Worm (Caenorhabditis elegans): Measurements from ENCODE around the gene ldh-1.

ldh-1 gene

DNA sequence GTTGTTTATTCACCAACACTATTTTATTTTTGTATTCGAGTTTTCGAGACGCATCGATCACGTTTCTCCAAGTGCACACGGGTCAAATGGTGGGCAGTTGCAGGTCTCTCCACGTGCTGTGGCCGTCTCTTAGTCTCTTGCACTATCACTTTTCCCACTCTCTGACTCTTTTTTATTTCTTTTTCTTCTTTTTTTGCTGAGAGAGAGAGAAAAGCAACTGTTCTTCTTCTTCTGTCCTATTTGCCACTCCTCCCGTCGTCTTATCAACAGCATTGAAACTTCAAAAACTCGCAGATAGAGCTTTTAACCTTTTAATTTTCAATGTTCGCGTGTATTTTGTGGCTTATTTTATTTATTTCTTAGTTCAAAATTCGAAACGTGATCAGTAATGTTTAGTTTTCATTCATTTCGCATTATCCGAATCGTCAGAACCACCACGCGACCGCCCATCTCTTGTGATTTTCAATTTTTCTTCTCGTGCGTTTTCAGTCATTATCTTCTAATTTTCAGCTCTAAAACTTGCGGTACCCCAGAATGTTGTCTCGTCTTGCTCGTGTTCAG, 4.6 kb downstream of the ldh-1 start, which contains the start of gene alh-8:
Gene alh-8, plus strand, starts transcription at position 511 of the 561 bp plus-strand sequence.
- no peak for TF ChIP-seq him-1 (tag; optimal IDR thresholded peaks at IDR 0.05)
- no peak for TF ChIP-seq W03F9.2 (tag; optimal IDR thresholded peaks at IDR 0.05)
- no peak for TF ChIP-seq dao-5 (tag; optimal IDR thresholded peaks at IDR 0.05)

DNA sequence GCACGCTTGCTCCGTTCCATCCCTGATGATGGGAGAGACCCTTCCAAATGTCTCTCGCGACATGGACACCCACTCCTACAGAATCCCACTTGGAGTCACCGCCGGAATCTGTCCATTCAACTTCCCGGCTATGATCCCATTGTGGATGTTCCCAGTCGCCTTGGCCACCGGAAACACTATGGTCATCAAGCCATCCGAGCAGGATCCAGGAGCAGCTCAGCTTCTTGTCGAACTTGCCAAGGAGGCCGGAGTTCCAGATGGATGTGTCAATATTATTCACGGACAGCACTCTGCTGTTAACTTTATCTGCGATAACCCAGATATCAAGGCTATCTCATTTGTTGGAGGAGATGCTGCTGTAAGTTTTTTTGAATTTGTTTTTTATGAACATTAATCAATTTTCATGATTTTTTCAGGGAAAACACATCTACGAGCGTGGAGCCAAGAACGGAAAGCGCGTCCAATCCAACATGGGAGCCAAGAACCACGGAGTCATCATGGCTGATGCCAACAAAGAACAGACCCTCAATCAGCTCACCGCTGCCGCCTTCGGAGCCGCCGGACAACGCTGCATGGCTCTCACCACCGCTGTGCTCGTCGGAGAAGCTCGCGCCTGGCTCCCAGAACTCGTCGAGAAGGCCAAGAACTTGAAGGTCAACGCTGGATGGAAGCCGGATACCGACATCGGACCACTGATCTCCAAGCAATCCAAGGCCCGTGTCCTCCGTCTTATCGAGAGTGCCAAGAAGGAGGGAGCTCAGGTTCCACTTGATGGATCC, 5.9 kb downstream of the ldh-1 start:
- TF ChIP-seq him-1 (tag; optimal IDR thresholded peaks at IDR 0.05) (no peak), W03F9.2 (tag; optimal IDR thresholded peaks at IDR 0.05) (no peak)

DNA sequence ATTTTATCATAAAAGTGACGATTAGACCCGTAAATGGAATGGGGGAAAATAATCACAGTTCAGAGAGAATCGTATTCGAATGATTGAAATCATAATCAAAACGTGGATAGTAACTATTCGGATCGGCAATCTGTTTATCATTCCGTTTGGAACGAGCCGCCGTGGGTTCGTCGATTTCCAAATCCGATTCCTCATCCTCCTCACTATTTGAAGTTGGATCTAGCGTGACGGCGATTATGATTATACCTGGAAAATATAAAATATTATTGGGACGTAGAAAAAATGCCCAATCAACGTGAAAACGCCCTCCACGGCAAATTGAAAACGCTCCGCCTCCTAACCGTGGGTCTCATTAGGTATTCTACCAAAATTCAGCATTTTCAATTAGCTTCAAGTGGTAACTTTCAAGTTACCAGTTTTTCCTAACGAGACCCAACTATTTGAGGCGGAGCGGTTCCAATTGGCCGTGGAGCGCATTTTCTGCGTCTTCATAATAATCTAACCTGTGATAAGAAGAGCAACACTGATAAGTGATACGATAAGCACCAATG, 7.2 kb downstream of the ldh-1 start:
- no peak for TF ChIP-seq W03F9.2 (tag; optimal IDR thresholded peaks at IDR 0.05)
- no peak for TF ChIP-seq dao-5 (tag; optimal IDR thresholded peaks at IDR 0.05)
- TF ChIP-seq him-1 (tag; optimal IDR thresholded peaks at IDR 0.05): no peak

DNA sequence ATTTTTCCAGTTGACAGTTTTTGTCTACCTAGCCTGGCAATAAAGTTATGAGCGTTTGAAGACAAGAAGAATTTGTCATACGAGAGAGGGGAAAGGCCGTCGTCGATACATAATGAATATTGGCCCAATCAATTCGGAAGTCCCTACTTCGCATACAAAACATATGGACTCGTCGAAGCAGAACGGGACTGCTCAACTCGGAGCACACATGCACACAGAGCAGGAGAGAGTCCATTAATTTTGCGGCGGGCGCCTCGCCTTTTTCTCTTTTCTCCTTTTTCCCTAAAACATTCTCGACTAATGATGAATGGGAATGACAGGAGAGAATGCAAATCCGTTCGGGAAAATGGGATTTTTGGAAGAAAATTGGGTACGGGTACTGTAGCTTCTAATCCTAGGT, 8.5 kb downstream of the ldh-1 start, which contains the start of gene F13D12.8:
Gene F13D12.8, minus strand, starts transcription at position 82 of the 400 bp plus-strand sequence.
- no peak for TF ChIP-seq W03F9.2 (tag; optimal IDR thresholded peaks at IDR 0.05)
- no peak for TF ChIP-seq him-1 (tag; optimal IDR thresholded peaks at IDR 0.05)
- TF ChIP-seq dao-5 (tag; optimal IDR thresholded peaks at IDR 0.05): no peak

DNA sequence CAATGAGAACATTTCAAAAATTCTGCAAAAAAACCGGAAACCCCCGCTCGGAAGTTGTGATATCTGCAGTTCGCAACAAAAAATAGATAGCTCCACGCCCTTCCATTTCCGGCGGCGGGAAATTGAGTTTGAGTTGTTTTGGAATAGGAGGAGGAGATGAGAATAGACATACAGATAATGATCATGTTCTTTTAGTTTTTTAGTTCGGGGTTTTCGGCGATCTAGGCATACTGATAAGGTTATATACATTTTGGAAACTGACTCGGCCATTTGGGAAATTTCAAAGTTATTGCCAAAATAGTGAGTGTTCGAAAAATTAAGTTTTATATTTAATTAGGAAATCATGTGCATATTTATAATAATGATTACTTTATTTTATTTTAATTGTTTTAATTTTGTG, 9.8 kb downstream of the ldh-1 start:
- TF ChIP-seq him-1 (tag; optimal IDR thresholded peaks at IDR 0.05): no peak
- no peak for TF ChIP-seq dao-5 (tag; optimal IDR thresholded peaks at IDR 0.05)
- TF ChIP-seq W03F9.2 (tag; optimal IDR thresholded peaks at IDR 0.05): no peak

DNA sequence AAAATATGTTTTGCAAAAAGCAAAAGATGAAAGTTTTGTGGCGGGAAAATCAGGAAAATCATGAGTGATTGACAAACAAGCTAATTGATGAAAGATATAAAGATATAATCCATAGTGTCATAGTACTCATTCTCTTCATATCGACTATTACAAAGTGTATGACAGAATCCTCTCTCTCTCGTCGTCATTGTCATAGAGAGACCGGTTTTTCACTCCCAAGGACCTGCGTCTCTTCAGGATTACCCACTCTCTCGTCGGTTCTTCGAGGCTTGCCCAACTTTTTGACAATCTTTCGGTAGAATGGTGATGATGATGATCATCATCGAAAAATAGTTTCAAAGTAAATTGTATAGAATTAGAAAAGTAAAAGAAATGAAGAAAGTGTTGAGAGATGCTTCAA, 13.3 kb downstream of the ldh-1 start:
- no peak for TF ChIP-seq dao-5 (tag; optimal IDR thresholded peaks at IDR 0.05)
- TF ChIP-seq him-1 (tag; optimal IDR thresholded peaks at IDR 0.05): no peak
- no peak for TF ChIP-seq W03F9.2 (tag; optimal IDR thresholded peaks at IDR 0.05)

DNA sequence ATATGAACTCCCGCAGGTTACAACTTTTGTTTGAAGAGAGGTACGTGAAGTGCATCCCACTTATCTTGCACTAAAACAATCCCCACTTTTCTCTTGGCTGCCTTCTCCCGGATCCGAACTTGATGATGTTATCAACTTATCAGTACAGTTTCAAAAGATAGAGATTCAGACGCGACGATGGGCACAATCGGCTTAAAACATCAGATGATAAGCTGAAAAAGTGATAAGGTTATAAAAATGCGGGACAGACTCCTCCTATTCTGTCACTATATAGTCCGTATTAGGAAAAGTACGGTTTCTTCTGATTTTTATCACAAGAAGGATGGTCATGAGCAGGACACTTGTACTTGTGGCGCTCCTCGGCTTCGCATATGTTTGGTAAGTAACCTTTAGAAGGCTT, 15.2 kb downstream of the ldh-1 start, which contains the start of gene ctsa-1.2:
Gene ctsa-1.2, plus strand, starts transcription at position 160 of the 400 bp plus-strand sequence.
- no peak for TF ChIP-seq W03F9.2 (tag; optimal IDR thresholded peaks at IDR 0.05)
- TF ChIP-seq him-1 (tag; optimal IDR thresholded peaks at IDR 0.05): no peak
- no peak for TF ChIP-seq dao-5 (tag; optimal IDR thresholded peaks at IDR 0.05)

DNA sequence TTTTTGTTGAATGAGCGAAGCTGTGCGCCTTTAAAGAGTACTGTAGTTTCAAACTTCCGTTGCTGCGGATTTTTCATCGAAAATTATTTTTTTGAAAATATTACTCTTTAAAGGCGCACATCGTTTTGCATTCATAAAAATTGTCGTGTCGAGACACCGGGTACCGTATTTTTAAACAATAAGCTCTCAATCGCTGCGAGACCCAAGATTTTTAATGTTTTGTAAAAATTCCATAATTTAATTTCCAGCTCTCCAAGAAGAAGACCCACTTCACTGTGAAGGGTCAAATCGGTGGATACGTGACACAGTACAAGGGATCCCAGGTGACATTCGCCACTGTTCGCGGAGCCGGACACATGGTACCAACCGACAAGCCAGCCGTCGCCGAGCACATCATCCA, 18.3 kb downstream of the ldh-1 start:
- TF ChIP-seq W03F9.2 (tag; optimal IDR thresholded peaks at IDR 0.05) (no peak), dao-5 (tag; optimal IDR thresholded peaks at IDR 0.05) (no peak), him-1 (tag; optimal IDR thresholded peaks at IDR 0.05) (no peak)

DNA sequence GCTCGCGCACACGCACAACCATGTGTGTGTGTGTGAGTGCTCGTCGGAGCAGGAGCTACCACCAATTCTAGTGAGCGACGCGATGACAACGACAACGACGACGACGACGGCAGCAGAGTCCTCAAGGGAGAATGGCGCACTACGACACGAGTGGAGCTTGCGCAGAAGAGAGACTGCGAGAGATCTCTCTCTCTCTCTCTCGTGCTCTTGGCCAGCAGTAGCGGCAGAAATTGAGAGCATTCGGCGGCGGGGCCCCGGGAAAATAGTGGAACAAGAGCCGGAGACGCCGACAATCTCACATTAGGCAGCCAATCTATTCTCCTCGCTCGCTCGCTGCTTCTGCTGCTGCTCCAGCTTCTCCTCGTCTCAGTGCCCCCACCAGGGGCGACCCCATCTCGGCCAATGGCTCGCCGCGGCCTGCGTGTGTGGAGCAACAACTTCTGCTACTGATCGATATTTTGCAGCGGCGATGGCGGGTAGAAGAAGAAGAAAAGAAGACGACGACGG, 22.8 kb downstream of the ldh-1 start:
- TF ChIP-seq W03F9.2 (tag; optimal IDR thresholded peaks at IDR 0.05) (no peak), dao-5 (tag; optimal IDR thresholded peaks at IDR 0.05) (no peak), him-1 (tag; optimal IDR thresholded peaks at IDR 0.05) (peak; percentile 91)

DNA sequence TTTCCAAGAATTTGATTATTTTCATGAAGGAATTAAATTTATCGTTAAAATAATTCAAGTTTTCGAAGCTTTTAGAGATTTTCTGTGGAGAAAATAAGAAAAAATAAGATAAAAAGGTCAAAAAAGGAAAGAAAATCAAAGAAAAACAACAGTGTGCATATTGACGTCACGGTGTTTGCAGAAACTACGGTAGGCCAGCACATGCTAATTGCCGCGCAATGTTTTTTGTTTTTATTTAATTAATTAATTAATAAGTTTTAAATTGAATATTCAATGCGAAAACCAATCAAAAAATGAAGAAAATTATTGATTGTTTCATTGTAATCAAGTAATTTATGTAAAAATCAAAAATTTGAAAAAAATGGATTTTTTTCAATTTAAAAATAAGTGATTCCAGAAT, 23.9 kb downstream of the ldh-1 start:
- TF ChIP-seq W03F9.2 (tag; optimal IDR thresholded peaks at IDR 0.05): no peak
- no peak for TF ChIP-seq him-1 (tag; optimal IDR thresholded peaks at IDR 0.05)
- no peak for TF ChIP-seq dao-5 (tag; optimal IDR thresholded peaks at IDR 0.05)

DNA sequence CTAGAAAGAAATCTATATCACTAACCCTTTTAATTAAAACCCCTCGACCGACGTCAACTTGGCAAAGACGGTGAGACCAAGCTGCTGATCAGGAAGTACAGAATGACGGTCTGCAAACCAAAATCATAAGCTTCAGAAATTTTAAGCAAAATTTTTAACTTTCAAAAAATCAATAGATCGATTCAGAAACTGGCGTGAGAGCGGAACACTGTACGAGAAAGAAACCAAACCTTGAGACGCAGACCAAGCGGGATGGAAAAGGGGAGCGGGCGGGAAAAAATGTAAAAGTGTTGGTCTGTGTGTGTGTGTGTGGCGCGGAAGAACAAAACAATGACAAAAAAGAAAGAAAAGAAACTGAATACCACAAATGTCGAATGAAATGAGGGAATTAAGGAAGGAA, 24.5 kb downstream of the ldh-1 start, which contains the start of the genes F44E5.17 and gpb-1:
Gene F44E5.17, minus strand, starts transcription at position 101 of the 400 bp plus-strand sequence.
Gene gpb-1, minus strand, starts transcription at position 118 of the 400 bp plus-strand sequence.
- no peak for TF ChIP-seq W03F9.2 (tag; optimal IDR thresholded peaks at IDR 0.05)
- TF ChIP-seq dao-5 (tag; optimal IDR thresholded peaks at IDR 0.05): no peak
- TF ChIP-seq him-1 (tag; optimal IDR thresholded peaks at IDR 0.05): no peak

DNA sequence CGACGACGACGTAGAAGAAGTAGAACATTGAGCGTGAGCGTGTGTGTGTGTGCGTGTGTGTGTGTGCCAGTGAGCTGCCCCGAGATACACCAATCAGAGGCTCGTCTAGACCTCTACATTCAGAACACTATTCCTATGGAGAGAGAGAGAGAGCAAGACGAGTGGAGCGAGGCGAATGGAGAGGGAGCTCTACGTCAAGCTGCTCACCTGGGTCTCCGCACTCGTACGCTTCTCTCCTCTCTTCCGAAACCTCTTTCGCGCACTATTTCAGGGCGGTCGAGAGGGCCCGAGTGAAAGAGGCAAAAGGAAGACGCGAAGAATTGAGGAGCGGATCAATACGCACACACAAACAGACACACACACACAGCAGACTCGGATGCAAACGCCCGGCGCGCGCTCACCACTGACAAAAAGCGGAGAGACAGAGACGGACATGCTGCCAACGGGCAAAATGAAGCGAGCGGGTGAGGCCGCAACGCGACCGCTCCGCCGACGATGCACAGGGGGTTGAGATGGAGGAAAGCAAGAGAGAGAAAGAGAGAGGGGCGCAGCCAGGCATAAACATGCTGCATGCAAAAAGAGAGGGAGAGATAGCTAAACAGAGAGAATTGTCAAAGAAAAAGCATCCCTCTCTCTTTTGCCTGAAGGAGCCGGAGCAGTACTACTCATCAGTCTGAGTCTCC, 25.6 kb downstream of the ldh-1 start:
- TF ChIP-seq W03F9.2 (tag; optimal IDR thresholded peaks at IDR 0.05) (peak; percentile 17), him-1 (tag; optimal IDR thresholded peaks at IDR 0.05) (peak; percentile 93), dao-5 (tag; optimal IDR thresholded peaks at IDR 0.05) (peak; percentile 82)

DNA sequence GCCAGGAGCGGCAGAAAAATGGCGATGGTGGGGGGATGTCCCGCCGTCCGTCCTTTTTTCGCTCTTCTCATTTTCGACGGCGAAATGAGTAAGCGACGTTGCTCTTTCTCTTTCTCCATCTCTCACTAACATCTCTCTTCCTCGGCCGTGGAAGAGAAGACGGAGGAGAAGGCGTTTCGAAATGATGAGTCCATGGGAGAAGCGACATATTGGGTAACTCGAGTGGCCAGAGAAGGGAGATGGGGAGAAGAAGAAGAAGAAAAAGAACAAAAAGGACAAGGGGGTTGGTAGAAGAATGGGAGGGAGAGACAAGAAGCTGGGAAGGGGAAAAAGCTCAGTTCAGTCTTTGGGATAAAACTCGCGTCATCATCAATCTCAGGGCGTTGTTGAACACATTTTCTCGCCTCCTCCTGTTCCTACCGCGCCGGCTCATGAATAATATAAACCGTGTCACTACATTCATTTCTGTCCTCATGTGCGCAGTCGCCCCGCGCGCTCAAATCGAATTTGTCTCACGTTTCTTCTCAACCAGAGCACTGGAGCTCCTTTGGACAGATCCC, 27.7 kb downstream of the ldh-1 start:
- TF ChIP-seq dao-5 (tag; optimal IDR thresholded peaks at IDR 0.05) (no peak), him-1 (tag; optimal IDR thresholded peaks at IDR 0.05) (peak; percentile 76), W03F9.2 (tag; optimal IDR thresholded peaks at IDR 0.05) (no peak)

All from whole organism, L4/young adult.